Fruit fly (Drosophila melanogaster) whole organism, prepupa: ENCODE results near the gene CG32298.
A peak's percentile ranks its signal among the peaks of the same experiment; 100 is the strongest.

ENCODE experiments used
- CG10631 ChIP-seq: fragments of 200-800 bp; sonication (Bioruptor generic); optimal IDR thresholded peaks from 2 replicates; lab custom pipeline; 2016; ENCODE audit warnings: missing biosample characterization, missing genetic modification characterization
- CG15336 ChIP-seq: fragments of 200-800 bp; sonication (Bioruptor generic); IDR thresholded peaks from 2 replicates; pipeline ENCODE4 v1.3.6; 2022; ENCODE audit warnings: missing biosample characterization, missing genetic modification characterization
- CG3032 ChIP-seq: fragments of 200-800 bp; optimal IDR thresholded peaks from 2 replicates; lab custom pipeline; 2019; ENCODE audit warnings: missing biosample characterization, mild to moderate bottlenecking, missing genetic modification characterization, moderate library complexity
- CG31627 ChIP-seq: fragments of 200-800 bp; sonication (Bioruptor generic); optimal IDR thresholded peaks from 3 replicates; lab custom pipeline; 2016; ENCODE audit warnings: missing biosample characterization, missing genetic modification characterization
- CG32006 ChIP-seq: fragments of 200-800 bp; sonication (Bioruptor generic); optimal IDR thresholded peaks from 3 replicates; lab custom pipeline; 2017; ENCODE audit warnings: missing biosample characterization, mild to moderate bottlenecking, missing genetic modification characterization
- CG34406 ChIP-seq: fragments of 200-800 bp; sonication (Bioruptor generic); optimal IDR thresholded peaks from 3 replicates; lab custom pipeline; 2016; ENCODE audit warnings: missing biosample characterization, missing genetic modification characterization
- CG3919 ChIP-seq: fragments of 200-800 bp; sonication (Bioruptor generic); optimal IDR thresholded peaks from 3 replicates; lab custom pipeline; 2016; ENCODE audit warnings: missing biosample characterization, missing genetic modification characterization
- CG6163 ChIP-seq: fragments of 200-800 bp; sonication (Bioruptor generic); IDR thresholded peaks from 3 replicates; pipeline ENCODE4 v1.3.6; 2022; ENCODE audit warnings: missing biosample characterization, missing genetic modification characterization
- CG6276 ChIP-seq: fragments of 200-800 bp; sonication (Bioruptor generic); optimal IDR thresholded peaks from 2 replicates; lab custom pipeline; 2017; ENCODE audit warnings: missing biosample characterization, mild to moderate bottlenecking, missing genetic modification characterization
- CG6854 ChIP-seq: fragments of 200-800 bp; sonication (Bioruptor generic); optimal IDR thresholded peaks from 2 replicates; lab custom pipeline; 2017; ENCODE audit warnings: missing biosample characterization, mild to moderate bottlenecking, missing genetic modification characterization
- CG8319 ChIP-seq: fragments of 200-800 bp; sonication (Bioruptor generic); optimal IDR thresholded peaks from 3 replicates; lab custom pipeline; 2016; ENCODE audit warnings: missing biosample characterization, missing genetic modification characterization
- CG8632 ChIP-seq: fragments of 200-800 bp; sonication (Bioruptor generic); optimal IDR thresholded peaks from 3 replicates; lab custom pipeline; 2016; ENCODE audit warnings: missing biosample characterization, missing genetic modification characterization
- Eip78C ChIP-seq: fragments of 200-800 bp; sonication (Bioruptor generic); peaks from one replicate; lab custom pipeline; 2016; ENCODE audit warnings: missing biosample characterization, missing genetic modification characterization
- Ets21C ChIP-seq: fragments of 200-800 bp; sonication (Bioruptor generic); optimal IDR thresholded peaks from 3 replicates; lab custom pipeline; 2016; ENCODE audit warnings: missing biosample characterization, missing genetic modification characterization
- Hr4 ChIP-seq: fragments of 200-800 bp; sonication (Bioruptor generic); optimal IDR thresholded peaks from 3 replicates; lab custom pipeline; 2016; ENCODE audit warnings: missing biosample characterization, missing genetic modification characterization
- OdsH ChIP-seq: fragments of 200-800 bp; sonication (Bioruptor generic); optimal IDR thresholded peaks from 3 replicates; lab custom pipeline; 2016; ENCODE audit warnings: missing biosample characterization, missing genetic modification characterization
- Smox ChIP-seq: fragments of 200-800 bp; sonication (Bioruptor generic); optimal IDR thresholded peaks from 3 replicates; lab custom pipeline; 2016; ENCODE audit warnings: missing biosample characterization, missing genetic modification characterization
- Sox102F ChIP-seq: fragments of 200-800 bp; sonication (Bioruptor generic); optimal IDR thresholded peaks from 2 replicates; lab custom pipeline; 2016; ENCODE audit warnings: missing biosample characterization, mild to moderate bottlenecking, missing genetic modification characterization
- Sox14 ChIP-seq: fragments of 200-800 bp; sonication (Bioruptor generic); optimal IDR thresholded peaks from 3 replicates; lab custom pipeline; 2016; ENCODE audit warnings: missing biosample characterization, missing genetic modification characterization
- Sox15 ChIP-seq: fragments of 200-800 bp; sonication (Bioruptor generic); optimal IDR thresholded peaks from 3 replicates; lab custom pipeline; 2016; ENCODE audit warnings: missing biosample characterization, missing genetic modification characterization
- achi ChIP-seq: fragments of 200-800 bp; sonication (Bioruptor generic); optimal IDR thresholded peaks from 3 replicates; lab custom pipeline; 2016; ENCODE audit warnings: missing biosample characterization, missing genetic modification characterization
- acj6 ChIP-seq: fragments of 200-800 bp; sonication (Bioruptor generic); optimal IDR thresholded peaks from 3 replicates; lab custom pipeline; 2016; ENCODE audit warnings: missing biosample characterization, missing genetic modification characterization
- cyc ChIP-seq: fragments of 200-800 bp; sonication (Bioruptor generic); optimal IDR thresholded peaks from 3 replicates; lab custom pipeline; 2016; ENCODE audit warnings: missing biosample characterization, missing genetic modification characterization
- dac ChIP-seq: fragments of 200-800 bp; sonication (Bioruptor generic); optimal IDR thresholded peaks from 2 replicates; lab custom pipeline; 2017; ENCODE audit warnings: missing biosample characterization, mild to moderate bottlenecking, missing genetic modification characterization
- dsx ChIP-seq: fragments of 200-800 bp; optimal IDR thresholded peaks from 3 replicates; lab custom pipeline; 2019; ENCODE audit warnings: missing biosample characterization, mild to moderate bottlenecking, missing genetic modification characterization, moderate library complexity; ENCODE audit not compliant: poor library complexity, severe bottlenecking
- esn ChIP-seq: fragments of 200-800 bp; sonication (Bioruptor generic); optimal IDR thresholded peaks from 2 replicates; lab custom pipeline; 2016; ENCODE audit warnings: missing biosample characterization, mild to moderate bottlenecking, missing genetic modification characterization, moderate library complexity
- fd59A ChIP-seq: fragments of 200-800 bp; sonication (Bioruptor generic); optimal IDR thresholded peaks from 2 replicates; lab custom pipeline; 2017; ENCODE audit warnings: missing biosample characterization, mild to moderate bottlenecking, missing genetic modification characterization, missing genetic modification reagents
- fd85E ChIP-seq: fragments of 200-800 bp; sonication (Bioruptor generic); optimal IDR thresholded peaks from 3 replicates; lab custom pipeline; 2016; ENCODE audit warnings: missing biosample characterization, missing genetic modification characterization
- fkh ChIP-seq: fragments of 200-800 bp; sonication (Bioruptor generic); optimal IDR thresholded peaks from 3 replicates; lab custom pipeline; 2017; ENCODE audit warnings: missing biosample characterization, mild to moderate bottlenecking, missing genetic modification characterization, moderate library complexity
- pdm3 ChIP-seq: fragments of 200-800 bp; sonication (Bioruptor generic); optimal IDR thresholded peaks from 3 replicates; lab custom pipeline; 2016; ENCODE audit warnings: missing biosample characterization, missing genetic modification characterization
- ss ChIP-seq, 2 experiments: fragments of 200-800 bp; sonication (Bioruptor generic); optimal IDR thresholded peaks; 2 replicates in 1 of 2; 3 replicates in 1 of 2; lab custom pipeline; 2017 to 2018; ENCODE audit warnings: mild to moderate bottlenecking in 2 of 2, missing biosample characterization in 2 of 2, missing genetic modification characterization in 2 of 2, moderate library complexity in 1 of 2
- svp ChIP-seq: fragments of 200-800 bp; sonication (Bioruptor generic); peaks from one replicate; lab custom pipeline; 2016; ENCODE audit warnings: missing biosample characterization, missing genetic modification characterization
- topi ChIP-seq: fragments of 200-800 bp; sonication (Bioruptor generic); optimal IDR thresholded peaks from 3 replicates; lab custom pipeline; 2016; ENCODE audit warnings: missing biosample characterization, missing genetic modification characterization
- vri ChIP-seq: fragments of 200-800 bp; sonication (Bioruptor generic); optimal IDR thresholded peaks from 3 replicates; lab custom pipeline; 2016; ENCODE audit warnings: missing biosample characterization, mild to moderate bottlenecking, missing genetic modification characterization

Gene CG32298

DNA sequence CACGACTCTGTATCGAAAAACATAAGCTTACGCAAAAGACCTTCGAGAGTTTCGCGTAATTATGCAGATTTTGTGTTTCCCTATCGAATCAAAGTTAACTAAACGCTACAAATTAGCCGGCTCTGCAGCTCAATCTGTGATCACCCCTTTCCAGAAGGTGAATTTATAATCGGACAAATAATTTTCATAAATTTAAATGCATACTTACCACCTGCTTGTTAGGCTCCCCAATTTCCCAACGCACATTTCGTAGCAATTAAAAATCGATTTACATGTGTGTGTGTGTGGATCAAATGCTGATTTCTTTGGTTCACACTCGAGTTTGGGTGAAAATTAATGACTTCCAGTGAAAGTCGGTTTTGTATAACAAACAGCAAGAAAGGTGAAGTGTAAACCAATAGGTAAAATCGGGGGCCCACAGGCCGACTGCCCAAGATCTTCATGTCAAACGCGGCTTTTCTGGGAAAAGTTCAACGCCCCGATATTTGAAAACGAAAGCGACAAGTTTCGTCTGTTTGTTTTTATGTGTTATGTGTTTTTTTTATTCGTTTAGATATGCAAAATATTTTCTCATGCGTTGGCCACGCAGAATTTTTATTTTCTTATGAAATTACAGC, 6.9 kb upstream of the CG32298 start:
- no peak for TF ChIP-seq Ets21C (GFP tag; lab: Kevin White, UChicago)
- no peak for TF ChIP-seq Hr4 (GFP tag; lab: Kevin White, UChicago)
- TF ChIP-seq pdm3 (GFP tag; lab: Kevin White, UChicago): no peak
- TF ChIP-seq fkh (GFP tag; lab: Kevin White, UChicago): no peak
- TF ChIP-seq CG34406 (GFP tag; lab: Kevin White, UChicago): no peak
- no peak for TF ChIP-seq CG32006 (GFP tag; lab: Kevin White, UChicago)
- TF ChIP-seq, all 60 proteins: peak for 0

DNA sequence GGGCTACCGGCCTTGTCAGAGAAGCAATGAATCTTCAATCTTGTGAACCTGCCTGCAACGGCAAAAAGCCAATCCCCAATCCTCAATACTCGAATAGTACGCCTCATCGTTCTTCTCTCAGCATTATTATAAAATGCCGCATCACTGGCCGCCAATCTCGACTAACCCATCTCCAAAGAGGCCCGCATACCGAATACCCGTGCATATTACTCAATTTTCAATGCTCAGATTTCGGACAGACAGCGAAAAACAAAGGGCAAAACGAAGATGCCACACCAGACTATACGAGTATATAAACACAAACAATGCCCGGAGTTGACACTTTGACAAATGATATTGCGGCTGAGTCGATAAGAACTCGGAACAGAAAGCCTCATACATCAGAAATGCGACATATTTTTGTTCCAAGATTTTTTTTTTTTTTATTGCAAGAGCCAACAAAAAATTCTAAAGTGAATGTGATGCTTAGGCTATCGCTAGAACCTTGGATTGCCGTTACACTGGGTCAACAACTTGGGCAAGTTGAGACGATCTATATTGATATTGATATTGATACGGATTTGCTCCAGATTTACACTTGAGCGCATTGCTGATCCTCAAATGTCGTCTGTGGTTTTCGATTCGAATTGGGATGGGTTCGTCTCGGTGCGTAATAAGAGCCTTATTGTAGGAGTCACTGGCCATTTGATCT, 2.1 kb upstream of the CG32298 start:
- TF ChIP-seq ss (GFP tag; optimal IDR thresholded peaks at IDR 0.05; lab: Kevin White, UChicago) (no peak), fkh (GFP tag; lab: Kevin White, UChicago) (peak; percentile 37), topi (GFP tag; lab: Kevin White, UChicago) (no peak), Sox102F (GFP tag; lab: Kevin White, UChicago) (peak; percentile 7), svp (GFP tag; lab: Kevin White, UChicago) (peak; percentile 67), vri (GFP tag; lab: Kevin White, UChicago) (peak; percentile 71)

DNA sequence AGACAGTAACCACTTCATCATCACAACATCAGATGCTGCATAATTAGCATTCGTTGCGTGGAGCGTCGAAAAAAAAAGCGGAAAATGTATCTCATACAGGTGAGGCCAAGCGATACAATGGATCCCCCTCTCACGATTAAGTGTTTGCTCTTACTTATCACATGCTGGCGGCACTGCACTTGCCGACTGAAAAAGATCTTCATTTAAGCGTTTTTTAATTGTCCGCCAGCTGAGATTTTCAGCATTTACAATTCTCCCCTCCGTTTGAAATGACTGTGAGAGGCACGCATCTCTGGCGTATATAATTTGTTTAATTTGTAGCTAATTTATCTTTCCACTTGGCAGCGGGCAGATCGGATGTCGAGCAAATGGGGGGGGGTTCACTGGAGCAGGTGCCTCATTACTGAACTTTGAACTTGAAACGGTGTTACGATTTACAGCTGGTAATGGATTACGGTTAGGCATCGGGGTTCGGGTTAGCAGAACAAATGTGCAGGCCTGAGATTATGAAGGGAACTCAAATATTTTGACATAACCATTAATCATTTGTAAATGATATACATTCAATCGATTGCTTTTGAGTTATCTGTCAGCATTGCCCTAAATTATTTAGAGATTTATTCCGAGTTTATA, 2.0 kb downstream of the CG32298 start, which contains the start of gene Mzt1:
TSS of gene Mzt1 (plus strand) at position 583 of the 633 bp plus-strand sequence.
- TF ChIP-seq pdm3 (GFP tag; lab: Kevin White, UChicago): no peak
- no peak for TF ChIP-seq acj6
- peak; percentile 63 for TF ChIP-seq svp (GFP tag; lab: Kevin White, UChicago)

DNA sequence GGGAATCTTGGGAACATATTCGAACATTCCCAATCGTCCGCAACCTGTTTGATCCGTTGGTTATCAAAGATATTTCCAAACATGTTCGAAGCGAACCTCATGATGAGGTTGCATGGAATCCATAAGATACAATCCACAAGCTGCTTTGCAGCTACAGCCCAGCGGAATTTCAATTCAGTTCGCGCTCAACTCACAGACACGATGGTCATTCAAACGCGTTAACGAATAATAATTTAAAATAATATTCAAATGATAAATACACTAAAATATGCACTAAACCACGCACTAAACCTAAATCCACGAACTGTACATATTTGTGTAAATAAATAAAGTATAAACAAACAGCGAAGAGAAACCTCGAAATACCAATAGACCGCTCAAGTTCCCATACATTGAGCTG, 3.0 kb downstream of the CG32298 start:
- peak; percentile 21 for TF ChIP-seq CG3919 (GFP tag; lab: Kevin White, UChicago)
- TF ChIP-seq CG3032 (tag; lab: Kevin White, UChicago): no peak
- no peak for TF ChIP-seq Smox (GFP tag; lab: Kevin White, UChicago)
- 0 out of 2 replicates have a peak, but pooled peaks have one; percentile 9 for TF ChIP-seq CG15336 (GFP tag; lab: Robert Waterston, UW)
- TF ChIP-seq vri (GFP tag; lab: Kevin White, UChicago): peak; percentile 6
- TF ChIP-seq CG6854 (GFP tag; lab: Kevin White, UChicago): peak; percentile 51
- no peak for TF ChIP-seq Sox15 (GFP tag; lab: Kevin White, UChicago)
- no peak for TF ChIP-seq CG32006 (GFP tag; lab: Kevin White, UChicago)
- no peak for TF ChIP-seq Sox102F (GFP tag; lab: Kevin White, UChicago)
- TF ChIP-seq CG31627 (GFP tag; lab: Kevin White, UChicago): no peak
- TF ChIP-seq fd85E (GFP tag; lab: Kevin White, UChicago): no peak
- TF ChIP-seq Hr4 (GFP tag; lab: Kevin White, UChicago): no peak
- peak; percentile 70 for TF ChIP-seq Eip78C (GFP tag; lab: Kevin White, UChicago)
- no peak for TF ChIP-seq CG8632 (GFP tag; lab: Kevin White, UChicago)
- TF ChIP-seq CG8319: no peak
- TF ChIP-seq esn: no peak
- TF ChIP-seq OdsH: no peak
- TF ChIP-seq Ets21C (GFP tag; lab: Kevin White, UChicago): no peak
- 0 out of 3 replicates have a peak, but pooled peaks have one; percentile 29 for TF ChIP-seq CG6163 (GFP tag; lab: Robert Waterston, UW)
- no peak for TF ChIP-seq CG10631 (GFP tag; lab: Kevin White, UChicago)
- TF ChIP-seq cyc (GFP tag; lab: Kevin White, UChicago): no peak
- TF ChIP-seq CG34406 (GFP tag; lab: Kevin White, UChicago): no peak
- TF ChIP-seq CG6276 (GFP tag; lab: Kevin White, UChicago): peak; percentile 8
- TF ChIP-seq Sox14 (GFP tag; lab: Kevin White, UChicago): no peak
- no peak for TF ChIP-seq svp (GFP tag; lab: Kevin White, UChicago)
- peak; percentile 27 for TF ChIP-seq fkh (GFP tag; lab: Kevin White, UChicago)
- TF ChIP-seq fd59A (GFP tag; lab: Kevin White, UChicago): no peak
- peak; percentile 23 for TF ChIP-seq dsx (GFP tag; lab: Kevin White, UChicago)
- TF ChIP-seq ss (GFP tag; optimal IDR thresholded peaks at IDR 0.05; lab: Kevin White, UChicago): no peak
- TF ChIP-seq dac (GFP tag; lab: Kevin White, UChicago): no peak
- TF ChIP-seq achi: no peak
